Fruit fly (Drosophila melanogaster): Measurements from ENCODE around the gene Sf3b1.

Gene Sf3b1

dm6 chr2L:547978-548377 is 20.2 kb upstream of the Sf3b1 start:
- TF ChIP-seq N (GFP tag; optimal IDR thresholded peaks at IDR 0.05) (peak; percentile 50), psq (GFP tag; optimal IDR thresholded peaks at IDR 0.05) (no peak), h (GFP tag; optimal IDR thresholded peaks at IDR 0.05) (no peak)

- TF ChIP-seq Hr83 (GFP tag; optimal IDR thresholded peaks at IDR 0.05; ENCODE audit: poor library complexity, severe bottlenecking) (no peak), CG32264 (GFP tag; optimal IDR thresholded peaks at IDR 0.05) (no peak), Jra (GFP tag; optimal IDR thresholded peaks at IDR 0.05) (no peak), brk (GFP tag; optimal IDR thresholded peaks at IDR 0.05) (no peak), psq (GFP tag; optimal IDR thresholded peaks at IDR 0.05) (no peak), dl (GFP tag; optimal IDR thresholded peaks at IDR 0.05; ENCODE audit: insufficient read depth in 1 of 2, partially characterized antibody in 2 of 2) (no peak), fru (GFP tag; optimal IDR thresholded peaks at IDR 0.05) (no peak), Sp1 (GFP tag; optimal IDR thresholded peaks at IDR 0.05) (no peak), tai (GFP tag; optimal IDR thresholded peaks at IDR 0.05) (no peak), br (GFP tag; optimal IDR thresholded peaks at IDR 0.05) (no peak)
These were observed 18.5 kb upstream of the Sf3b1 start for dm6 chr2L:549637-550036.

DNA sequence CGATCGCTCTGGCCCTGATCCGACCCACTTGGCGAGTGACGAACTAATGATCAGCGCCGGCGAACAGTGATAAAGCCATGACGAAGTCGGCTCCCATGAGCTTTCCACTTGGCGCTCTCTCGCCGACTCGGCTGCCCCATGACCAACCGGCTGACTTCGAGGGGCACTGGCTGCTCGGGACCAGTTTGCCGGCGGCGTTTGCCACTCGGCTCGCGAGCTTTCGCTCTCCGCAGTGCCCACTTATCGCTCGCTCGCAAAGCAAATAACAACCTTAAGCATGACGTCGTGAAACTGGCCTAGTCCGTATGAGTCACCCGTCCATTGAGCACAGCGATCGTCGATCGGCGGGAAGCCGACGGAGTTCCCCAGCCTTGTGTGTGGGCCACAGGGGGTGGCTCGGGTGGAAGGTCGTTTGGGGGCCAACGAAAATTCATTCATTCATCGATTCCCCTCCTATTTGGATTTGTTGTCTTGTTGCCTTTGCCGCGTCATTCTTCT is 15.7 kb upstream of the Sf3b1 start, which contains the start of gene Ets21C:
Ets21C (minus strand) TSS at position 492 of the 498 bp plus-strand sequence.
- TF ChIP-seq dl (GFP tag; optimal IDR thresholded peaks at IDR 0.05; ENCODE audit: insufficient read depth in 1 of 2, partially characterized antibody in 2 of 2) (peak; percentile 35 to 39), CG9705 (GFP tag; optimal IDR thresholded peaks at IDR 0.05) (no peak), Jra (GFP tag; optimal IDR thresholded peaks at IDR 0.05) (peak; percentile 91), h (GFP tag; optimal IDR thresholded peaks at IDR 0.05) (peak; percentile 51), OdsH (GFP tag; optimal IDR thresholded peaks at IDR 0.05) (peak; percentile 43), Dif (GFP tag; optimal IDR thresholded peaks at IDR 0.05; ENCODE audit: partially characterized antibody) (peak; percentile 69), CrebA (GFP tag; optimal IDR thresholded peaks at IDR 0.05; ENCODE audit: borderline replicate concordance) (no peak), Hr83 (GFP tag; optimal IDR thresholded peaks at IDR 0.05; ENCODE audit: poor library complexity, severe bottlenecking) (peak; percentile 61), fru (GFP tag; optimal IDR thresholded peaks at IDR 0.05) (no peak), pan (optimal IDR thresholded peaks at IDR 0.05) (no peak), Rel (GFP tag; optimal IDR thresholded peaks at IDR 0.05) (peak; percentile 27), Rel (tag; optimal IDR thresholded peaks at IDR 0.05) (peak; percentile 74), rgr (GFP tag; optimal IDR thresholded peaks at IDR 0.05) (peak; percentile 2), ey (GFP tag; optimal IDR thresholded peaks at IDR 0.05) (no peak), Sp1 (GFP tag; optimal IDR thresholded peaks at IDR 0.05) (peak; percentile 26)

dm6 chr2L:559311-559710 is 8.8 kb upstream of the Sf3b1 start, which contains the start of gene Tspo:
Gene Tspo (plus strand): TSS chr2L:559612.
- TF ChIP-seq foxo (GFP tag; optimal IDR thresholded peaks at IDR 0.05) (no peak), Abd-B (GFP tag; optimal IDR thresholded peaks at IDR 0.05) (no peak), Vsx2 (GFP tag; optimal IDR thresholded peaks at IDR 0.05; ENCODE audit: partially characterized antibody) (no peak), Sp1 (GFP tag; optimal IDR thresholded peaks at IDR 0.05) (no peak), Hnf4 (GFP tag; optimal IDR thresholded peaks at IDR 0.05) (no peak), CG9705 (GFP tag; optimal IDR thresholded peaks at IDR 0.05) (no peak), N (GFP tag; optimal IDR thresholded peaks at IDR 0.05) (peak; percentile 8), Rel (GFP tag; optimal IDR thresholded peaks at IDR 0.05) (no peak), Rel (tag; optimal IDR thresholded peaks at IDR 0.05) (peak; percentile 58), sv (GFP tag; optimal IDR thresholded peaks at IDR 0.05) (no peak), Mio (GFP tag; optimal IDR thresholded peaks at IDR 0.05) (no peak), dl (GFP tag; optimal IDR thresholded peaks at IDR 0.05; ENCODE audit: insufficient read depth in 1 of 2, partially characterized antibody in 2 of 2) (no peak), CG32264 (GFP tag; optimal IDR thresholded peaks at IDR 0.05) (no peak), GATAd (GFP tag; optimal IDR thresholded peaks at IDR 0.05) (no peak), sage (GFP tag; optimal IDR thresholded peaks at IDR 0.05) (no peak), rgr (GFP tag; optimal IDR thresholded peaks at IDR 0.05) (no peak), dmrt93B (GFP tag; optimal IDR thresholded peaks at IDR 0.05) (no peak), Dif (GFP tag; optimal IDR thresholded peaks at IDR 0.05; ENCODE audit: partially characterized antibody) (peak; percentile 14), ey (GFP tag; optimal IDR thresholded peaks at IDR 0.05) (no peak), lola (GFP tag; optimal IDR thresholded peaks at IDR 0.05) (no peak), Hr83 (GFP tag; optimal IDR thresholded peaks at IDR 0.05; ENCODE audit: poor library complexity, severe bottlenecking) (peak; percentile 6), Myc (optimal IDR thresholded peaks at IDR 0.05) (peak; percentile 96), Dfd (GFP tag; optimal IDR thresholded peaks at IDR 0.05) (no peak), woc (GFP tag; optimal IDR thresholded peaks at IDR 0.05) (peak; percentile 71), HLH106 (tag; optimal IDR thresholded peaks at IDR 0.05) (peak; percentile 1), jim (GFP tag; optimal IDR thresholded peaks at IDR 0.05) (no peak), tai (GFP tag; optimal IDR thresholded peaks at IDR 0.05) (no peak), OdsH (GFP tag; optimal IDR thresholded peaks at IDR 0.05) (peak; percentile 8)
